Fruit fly (Drosophila melanogaster) whole organism, wandering third instar larva: Measurements from ENCODE around the gene Atg5.

ENCODE experiments used
- Abd-B ChIP-seq: fragments of >200 bp; optimal IDR thresholded peaks from 2 replicates; lab custom pipeline; 2017; ENCODE audit warnings: missing biosample characterization, missing genetic modification characterization
- CG32264 ChIP-seq: fragments of 200-800 bp; sonication (Bioruptor generic); optimal IDR thresholded peaks from 2 replicates; lab custom pipeline; 2016; ENCODE audit warnings: missing biosample characterization, missing genetic modification characterization
- Dfd ChIP-seq: fragments of >200 bp; optimal IDR thresholded peaks from 2 replicates; lab custom pipeline; 2017; ENCODE audit warnings: missing biosample characterization, missing genetic modification characterization
- Dif ChIP-seq: fragments of 200-275, 200-300 bp; sonication (Bioruptor generic); optimal IDR thresholded peaks from 2 replicates; lab custom pipeline; 2018; ENCODE audit warnings: missing biosample characterization, missing genetic modification characterization; ENCODE audit not compliant: partially characterized antibody
- HLH106 ChIP-seq: fragments of 200-800 bp; optimal IDR thresholded peaks from 3 replicates; lab custom pipeline; 2019; ENCODE audit warnings: missing biosample characterization, mild to moderate bottlenecking, missing genetic modification characterization, moderate library complexity
- Hnf4 ChIP-seq: fragments of 200-800 bp; sonication (Bioruptor generic); optimal IDR thresholded peaks from 2 replicates; lab custom pipeline; 2016; ENCODE audit warnings: missing biosample characterization, mild to moderate bottlenecking, missing genetic modification characterization
- Hr78 ChIP-seq: fragments of >200 bp; optimal IDR thresholded peaks from 2 replicates; lab custom pipeline; 2017; ENCODE audit warnings: missing biosample characterization, missing genetic modification characterization
- Hr83 ChIP-seq: fragments of 200-300 bp; sonication (Bioruptor generic); optimal IDR thresholded peaks from 2 replicates; lab custom pipeline; 2016; ENCODE audit warnings: missing biosample characterization, mild to moderate bottlenecking, missing genetic modification characterization, moderate library complexity; ENCODE audit not compliant: poor library complexity, severe bottlenecking
- Mio ChIP-seq: sonication (Bioruptor generic); optimal IDR thresholded peaks from 2 replicates; lab custom pipeline; 2016; ENCODE audit warnings: missing biosample characterization, missing genetic modification characterization
- Myc ChIP-seq: fragments of >200 bp; optimal IDR thresholded peaks from 2 replicates; lab custom pipeline; 2017
- N ChIP-seq: fragments of >200 bp; optimal IDR thresholded peaks from 2 replicates; lab custom pipeline; 2018; ENCODE audit warnings: missing biosample characterization, missing external identifiers, missing genetic modification characterization
- OdsH ChIP-seq: fragments of 200-800 bp; sonication (Bioruptor generic); optimal IDR thresholded peaks from 2 replicates; lab custom pipeline; 2016; ENCODE audit warnings: missing biosample characterization, mild to moderate bottlenecking, missing genetic modification characterization
- Rel ChIP-seq, 2 experiments: fragments of 200-800 bp; sonication (Bioruptor generic) in 1 of 2; optimal IDR thresholded peaks; 2 replicates in 1 of 2; 3 replicates in 1 of 2; lab custom pipeline; 2016 to 2019; ENCODE audit warnings: mild to moderate bottlenecking in 2 of 2, missing biosample characterization in 2 of 2, missing genetic modification characterization in 2 of 2, moderate library complexity in 1 of 2
- Sp1 ChIP-seq: fragments of 200-800 bp; sonication (Bioruptor generic); optimal IDR thresholded peaks from 3 replicates; lab custom pipeline; 2019; ENCODE audit warnings: missing biosample characterization, mild to moderate bottlenecking, missing genetic modification characterization, moderate library complexity
- br ChIP-seq: fragments of 200-800 bp; sonication (Bioruptor generic); optimal IDR thresholded peaks from 2 replicates; lab custom pipeline; 2016; ENCODE audit warnings: missing biosample characterization, missing genetic modification characterization
- dl ChIP-seq, 2 experiments: fragments of 175-275, 200-275 bp in 1 of 2; fragments of 200-275 bp in 1 of 2; sonication (Bioruptor generic); optimal IDR thresholded peaks; lab custom pipeline; 2018; ENCODE audit warnings: mild to moderate bottlenecking in 2 of 2, missing biosample characterization in 2 of 2, missing genetic modification characterization in 2 of 2, moderate library complexity in 2 of 2; ENCODE audit not compliant: partially characterized antibody in 2 of 2, insufficient read depth in 1 of 2
- dmrt93B ChIP-seq: fragments of 200-800 bp; sonication (Bioruptor generic); optimal IDR thresholded peaks from 2 replicates; lab custom pipeline; 2018; ENCODE audit warnings: missing biosample characterization, mild to moderate bottlenecking, missing genetic modification characterization
- dsf ChIP-seq: sonication (Bioruptor generic); optimal IDR thresholded peaks from 2 replicates; lab custom pipeline; 2016; ENCODE audit warnings: missing biosample characterization, missing genetic modification characterization, borderline replicate concordance
- ey ChIP-seq: fragments of 200-800 bp; sonication (Bioruptor generic); optimal IDR thresholded peaks from 2 replicates; lab custom pipeline; 2016; ENCODE audit warnings: missing biosample characterization, missing genetic modification characterization
- foxo ChIP-seq, 2 experiments: fragments of 200-800 bp; sonication (Bioruptor generic); optimal IDR thresholded peaks; 2 replicates in 1 of 2; 3 replicates in 1 of 2; lab custom pipeline; 2016 to 2017; ENCODE audit warnings: missing biosample characterization in 2 of 2, missing genetic modification characterization in 2 of 2
- fru ChIP-seq: fragments of 200-800 bp; sonication (Bioruptor generic); optimal IDR thresholded peaks from 3 replicates; lab custom pipeline; 2016; ENCODE audit warnings: missing biosample characterization, mild to moderate bottlenecking, missing genetic modification characterization
- h ChIP-seq: fragments of 200-800 bp; sonication (Bioruptor generic); optimal IDR thresholded peaks from 3 replicates; lab custom pipeline; 2016; ENCODE audit warnings: missing biosample characterization, mild to moderate bottlenecking, missing genetic modification characterization
- jim ChIP-seq: fragments of 175-275, 200-325 bp; sonication (Bioruptor generic); optimal IDR thresholded peaks from 2 replicates; lab custom pipeline; 2016; ENCODE audit warnings: missing biosample characterization, mild to moderate bottlenecking, missing genetic modification characterization
- lola ChIP-seq: fragments of >200 bp; optimal IDR thresholded peaks from 2 replicates; lab custom pipeline; 2017; ENCODE audit warnings: missing biosample characterization, missing genetic modification characterization
- pan ChIP-seq: fragments of >200 bp; optimal IDR thresholded peaks from 2 replicates; lab custom pipeline; 2017
- psq ChIP-seq: fragments of 200-800 bp; sonication (Bioruptor generic); optimal IDR thresholded peaks from 3 replicates; lab custom pipeline; 2017; ENCODE audit warnings: missing biosample characterization, mild to moderate bottlenecking, missing genetic modification characterization, moderate library complexity
- rgr ChIP-seq: fragments of 200-800 bp; sonication (Bioruptor generic); optimal IDR thresholded peaks from 3 replicates; lab custom pipeline; 2016; ENCODE audit warnings: missing biosample characterization, mild to moderate bottlenecking, missing genetic modification characterization
- sage ChIP-seq: fragments of 200-800 bp; sonication (Bioruptor generic); optimal IDR thresholded peaks from 2 replicates; lab custom pipeline; 2016; ENCODE audit warnings: missing biosample characterization, mild to moderate bottlenecking, missing genetic modification characterization
- tai ChIP-seq: sonication (Bioruptor generic); optimal IDR thresholded peaks from 2 replicates; lab custom pipeline; 2016; ENCODE audit warnings: missing biosample characterization, missing genetic modification characterization
- usp ChIP-seq: fragments of >200 bp; optimal IDR thresholded peaks from 2 replicates; lab custom pipeline; 2017; ENCODE audit warnings: missing biosample characterization, missing genetic modification characterization
- woc ChIP-seq: sonication (Bioruptor generic); optimal IDR thresholded peaks from 2 replicates; lab custom pipeline; 2016; ENCODE audit warnings: missing biosample characterization, mild to moderate bottlenecking, missing genetic modification characterization

The Atg5 gene

dm6 chrX:7323649-7324511 is at the start of gene Atg5, which contains the start of gene Dok:
Atg5 (minus strand) TSS chrX:7323770.
Dok (plus strand) TSS chrX:7324214.
- TF ChIP-seq dsf (GFP tag; lab: Kevin White, UChicago) = no peak
- no peak for TF ChIP-seq fru (GFP tag; lab: Kevin White, UChicago)
- peak; percentile 15 for TF ChIP-seq h (GFP tag; lab: Kevin White, UChicago)
- no peak for TF ChIP-seq lola (GFP tag; lab: Kevin White, UChicago)
- no peak for TF ChIP-seq usp (GFP tag; lab: Kevin White, UChicago)
- TF ChIP-seq Hr83 (GFP tag; lab: Kevin White, UChicago) = peak; percentile 20
- peak; percentile 33 for TF ChIP-seq HLH106 (tag; lab: Kevin White, UChicago)
- no peak for TF ChIP-seq jim
- TF ChIP-seq Dfd (GFP tag; lab: Kevin White, UChicago) = no peak
- TF ChIP-seq foxo (GFP tag; optimal IDR thresholded peaks at IDR 0.05; lab: Kevin White, UChicago) = peak in 1 of 2 experiments; percentile 43
- no peak for TF ChIP-seq Sp1 (GFP tag; lab: Kevin White, UChicago)
- TF ChIP-seq psq (GFP tag; lab: Kevin White, UChicago) = no peak
- no peak for TF ChIP-seq pan (lab: Kevin White, UChicago)
- no peak for TF ChIP-seq N
- TF ChIP-seq rgr (GFP tag; lab: Kevin White, UChicago) = peak; percentile 11
- TF ChIP-seq Hnf4 (GFP tag; lab: Kevin White, UChicago) = peak; percentile 17
- no peak for TF ChIP-seq br
- TF ChIP-seq Myc = peak; percentile 41
- TF ChIP-seq Rel (GFP tag; optimal IDR thresholded peaks at IDR 0.05; lab: Kevin White, UChicago) = no peak
- peak; percentile 68 for TF ChIP-seq Rel (tag; optimal IDR thresholded peaks at IDR 0.05; lab: Kevin White, UChicago)
- no peak for TF ChIP-seq dmrt93B (GFP tag; lab: Kevin White, UChicago)
- no peak for TF ChIP-seq Hr78 (GFP tag; lab: Kevin White, UChicago)

DNA sequence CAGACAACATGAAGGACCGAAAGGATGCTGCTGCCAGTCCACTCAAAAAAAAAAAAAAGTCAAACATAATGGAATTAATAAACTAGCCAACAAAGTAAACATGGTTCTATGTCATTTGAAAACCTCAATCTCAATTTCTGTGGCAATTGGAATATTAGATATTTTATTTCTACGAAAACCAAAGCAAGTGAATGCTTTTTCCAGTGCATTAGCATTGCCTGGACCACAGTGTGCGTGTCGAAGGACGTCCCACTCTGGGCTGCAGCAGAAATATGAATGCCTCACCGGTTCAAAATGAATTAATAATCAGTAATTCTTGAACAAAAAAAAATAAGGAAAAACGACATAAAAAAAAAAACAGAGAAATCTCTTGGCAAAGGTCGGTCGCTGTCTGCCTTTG is 48.9 kb upstream of the Atg5 start:
- no peak for TF ChIP-seq br
- TF ChIP-seq h (GFP tag; lab: Kevin White, UChicago) = peak; percentile 16
- peak in 1 of 2 experiments; percentile 9 for TF ChIP-seq foxo (GFP tag; optimal IDR thresholded peaks at IDR 0.05; lab: Kevin White, UChicago)
- TF ChIP-seq usp (GFP tag; lab: Kevin White, UChicago) = no peak
- no peak for TF ChIP-seq jim
- TF ChIP-seq tai = no peak
- no peak for TF ChIP-seq rgr (GFP tag; lab: Kevin White, UChicago)
- TF ChIP-seq Dif (GFP tag; lab: Kevin White, UChicago) = no peak
- no peak for TF ChIP-seq ey
- TF ChIP-seq dsf (GFP tag; lab: Kevin White, UChicago) = no peak
- TF ChIP-seq dmrt93B (GFP tag; lab: Kevin White, UChicago) = no peak
- peak; percentile 8 for TF ChIP-seq HLH106 (tag; lab: Kevin White, UChicago)
- no peak for TF ChIP-seq Abd-B (GFP tag; lab: Kevin White, UChicago)

dm6 chrX:7368361-7368760 is 44.8 kb upstream of the Atg5 start:
- TF ChIP-seq psq (GFP tag; lab: Kevin White, UChicago) = no peak
- no peak for TF ChIP-seq Hr78 (GFP tag; lab: Kevin White, UChicago)
- TF ChIP-seq pan (lab: Kevin White, UChicago) = no peak
- TF ChIP-seq HLH106 (tag; lab: Kevin White, UChicago) = no peak
- TF ChIP-seq OdsH (GFP tag; lab: Kevin White, UChicago) = no peak
- TF ChIP-seq dl (GFP tag; optimal IDR thresholded peaks at IDR 0.05; lab: Kevin White, UChicago; ENCODE audit: insufficient read depth in 1 of 2, partially characterized antibody in 2 of 2) = no peak
- TF ChIP-seq br = no peak
- no peak for TF ChIP-seq fru (GFP tag; lab: Kevin White, UChicago)
- no peak for TF ChIP-seq sage (GFP tag; lab: Kevin White, UChicago)
- TF ChIP-seq foxo (GFP tag; optimal IDR thresholded peaks at IDR 0.05; lab: Kevin White, UChicago) = no peak
- TF ChIP-seq Sp1 (GFP tag; lab: Kevin White, UChicago) = no peak
- no peak for TF ChIP-seq woc
- no peak for TF ChIP-seq Hnf4 (GFP tag; lab: Kevin White, UChicago)
- TF ChIP-seq, all 38 proteins: peak for 0

DNA sequence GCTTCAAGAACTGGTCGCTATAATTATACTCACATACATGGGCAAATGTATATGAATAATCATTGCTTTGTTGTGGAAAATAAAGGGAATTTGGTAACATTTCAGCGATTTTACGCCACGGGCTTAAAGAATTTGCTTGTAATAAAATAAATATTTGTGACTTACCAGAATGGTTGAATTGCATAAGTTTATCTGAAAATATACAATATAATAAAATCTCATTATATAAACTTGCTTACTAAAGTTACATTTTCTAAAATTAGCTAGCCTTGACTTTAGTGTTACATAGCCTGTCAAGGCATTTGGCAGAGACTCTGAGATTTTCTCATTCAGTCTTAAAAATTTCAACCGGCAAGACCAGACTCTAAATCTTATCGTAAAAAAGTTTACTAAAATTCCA is 34.9 kb upstream of the Atg5 start, which contains the start of gene CG1999:
Gene CG1999, plus strand, starts transcription at position 301 of the 400 bp plus-strand sequence.
- no peak for TF ChIP-seq br
- no peak for TF ChIP-seq Hnf4 (GFP tag; lab: Kevin White, UChicago)
- no peak for TF ChIP-seq Mio (GFP tag; lab: Kevin White, UChicago)
- TF ChIP-seq pan (lab: Kevin White, UChicago) = no peak
- TF ChIP-seq Abd-B (GFP tag; lab: Kevin White, UChicago) = no peak
- no peak for TF ChIP-seq CG32264 (GFP tag; lab: Kevin White, UChicago)
- no peak for TF ChIP-seq lola (GFP tag; lab: Kevin White, UChicago)
